Fruit fly (Drosophila melanogaster): ENCODE results near the gene CG17129.
A peak's percentile ranks its signal among the peaks of the same experiment; 100 is the strongest.

CG17129 gene

DNA sequence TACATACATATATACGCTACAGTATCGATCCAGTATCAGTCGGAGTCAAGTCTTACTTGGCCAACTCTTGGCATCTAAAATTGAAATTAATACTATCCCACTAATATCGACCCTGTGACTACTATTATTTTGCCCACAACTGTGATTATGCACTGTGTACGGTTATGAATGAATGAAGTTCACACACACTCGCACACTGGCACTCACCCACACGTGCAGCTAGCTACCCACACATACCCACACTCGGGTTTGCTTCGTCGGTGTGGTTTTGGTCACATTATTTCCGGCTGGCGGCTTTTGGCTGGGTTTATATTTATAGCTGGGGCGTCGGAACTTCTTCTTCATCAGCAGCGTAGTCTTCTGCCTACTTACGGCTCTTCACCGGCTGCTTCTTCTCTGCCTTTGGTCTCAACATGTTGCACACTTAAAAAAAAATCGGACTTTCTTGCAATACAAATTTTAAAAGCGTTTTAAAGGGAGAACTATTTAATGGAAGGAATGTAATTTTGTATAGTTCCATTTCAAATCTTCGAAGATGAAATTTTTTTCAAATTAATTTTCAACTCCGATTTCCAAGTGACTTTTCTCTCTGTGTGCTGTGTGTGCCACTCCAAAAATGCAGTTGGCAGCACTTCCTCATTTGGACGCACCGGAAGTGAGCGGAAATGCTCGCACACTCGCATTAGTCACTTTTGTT is 45.7 kb downstream of the CG17129 start (continued):
- TF ChIP-seq CG9817 (tag; optimal IDR thresholded peaks at IDR 0.05) (peak; percentile 84), jing (GFP tag; optimal IDR thresholded peaks at IDR 0.05) (peak; percentile 88), zfh1 (GFP tag; IDR thresholded peaks at IDR 0.05) (peak; percentile 95), Dref (GFP tag; IDR thresholded peaks at IDR 0.05) (no peak), CG2889 (GFP tag; IDR thresholded peaks at IDR 0.05) (peak; percentile 64; the same call in 1 of the 3 replicates), nerfin-1 (tag; optimal IDR thresholded peaks at IDR 0.05) (peak; percentile 88), CG17361 (GFP tag; IDR thresholded peaks at IDR 0.05) (peak; percentile 92), chif (GFP tag; optimal IDR thresholded peaks at IDR 0.05) (peak; percentile 94 to 97), CG43689 (GFP tag; IDR thresholded peaks at IDR 0.05) (peak; percentile 79), gsb (GFP tag; IDR thresholded peaks at IDR 0.05) (peak; percentile 64; the same call in 1 of the 2 replicates), corto (GFP tag; optimal IDR thresholded peaks at IDR 0.05) (peak; percentile 3), gfzf (GFP tag; optimal IDR thresholded peaks at IDR 0.05) (peak; percentile 14), Neu2 (GFP tag; optimal IDR thresholded peaks at IDR 0.05; ENCODE audit: borderline replicate concordance) (peak; percentile 68), B-H2 (GFP tag; optimal IDR thresholded peaks at IDR 0.05) (no peak), CG3163 (GFP tag; optimal IDR thresholded peaks at IDR 0.05) (peak; percentile 77), CG4424 (GFP tag; optimal IDR thresholded peaks at IDR 0.05) (peak; percentile 93), Oli (tag; optimal IDR thresholded peaks at IDR 0.05) (peak; percentile 94), lmd (GFP tag; IDR thresholded peaks at IDR 0.05) (peak; percentile 89), HLH54F (GFP tag; optimal IDR thresholded peaks at IDR 0.05) (peak; percentile 88), CG11723 (GFP tag; optimal IDR thresholded peaks at IDR 0.05) (peak; percentile 87), CG31388 (GFP tag; optimal IDR thresholded peaks at IDR 0.05) (peak; percentile 71), CG5245 (GFP tag; optimal IDR thresholded peaks at IDR 0.05) (peak; percentile 89), jumu (GFP tag; optimal IDR thresholded peaks at IDR 0.05) (peak; percentile 93), Bdp1 (GFP tag; optimal IDR thresholded peaks at IDR 0.05) (peak; percentile 85), CG18476 (GFP tag; optimal IDR thresholded peaks at IDR 0.05) (peak; percentile 84), CG13624 (GFP tag; optimal IDR thresholded peaks at IDR 0.05) (peak; percentile 82), cas (GFP tag; IDR thresholded peaks at IDR 0.05) (no peak), CG12744 (GFP tag; optimal IDR thresholded peaks at IDR 0.05) (peak; percentile 76), CG31365 (tag; optimal IDR thresholded peaks at IDR 0.05) (peak; percentile 54), sim (GFP tag; IDR thresholded peaks at IDR 0.05) (peak; percentile 90), CG9609 (GFP tag; optimal IDR thresholded peaks at IDR 0.05) (peak; percentile 95), Eip74EF (GFP tag; optimal IDR thresholded peaks at IDR 0.05) (peak in 1 of 2 experiments; percentile 94), CG11560 (tag; IDR thresholded peaks at IDR 0.05) (peak; percentile 58; the same call in 2 of the 3 replicates), onecut (GFP tag; IDR thresholded peaks at IDR 0.05) (peak; percentile 88), usp (GFP tag; optimal IDR thresholded peaks at IDR 0.05) (no peak), BEAF-32 (GFP tag; optimal IDR thresholded peaks at IDR 0.05) (no peak), CG6683 (GFP tag; optimal IDR thresholded peaks at IDR 0.05) (peak; percentile 53), mam (GFP tag; optimal IDR thresholded peaks at IDR 0.05) (peak; percentile 80), row (GFP tag; IDR thresholded peaks at IDR 0.05) (peak; percentile 92), CG12299 (tag; optimal IDR thresholded peaks at IDR 0.05) (peak; percentile 83), CG7556 (GFP tag; optimal IDR thresholded peaks at IDR 0.05) (peak; percentile 92), Hr3 (GFP tag; optimal IDR thresholded peaks at IDR 0.05) (peak; percentile 90), CG7928 (GFP tag; optimal IDR thresholded peaks at IDR 0.05) (no peak), Scr (GFP tag; IDR thresholded peaks at IDR 0.05; ENCODE audit: partially characterized antibody) (no peak), CG6272 (GFP tag; IDR thresholded peaks at IDR 0.05) (peak; percentile 82), CG11696 (GFP tag; IDR thresholded peaks at IDR 0.05) (peak; percentile 58; the same call in 1 of the 2 replicates), CG8944 (GFP tag; optimal IDR thresholded peaks at IDR 0.05) (peak; percentile 91), sna (GFP tag; IDR thresholded peaks at IDR 0.05; ENCODE audit: partially characterized antibody) (no peak), ttk (GFP tag; IDR thresholded peaks at IDR 0.05) (peak; percentile 92), az2 (GFP tag; optimal IDR thresholded peaks at IDR 0.05) (peak; percentile 93)
